Worm (Caenorhabditis elegans) whole organism, L4/young adult: ENCODE results near the gene zfp-2.

ENCODE experiments used
- W03F9.2 ChIP-seq: fragments of 150-350 bp; optimal IDR thresholded peaks from 2 replicates; lab custom pipeline; 2014; ENCODE audit warnings: missing biosample characterization, missing genetic modification characterization
- dao-5 ChIP-seq: sonication (generic microtip); optimal IDR thresholded peaks from 2 replicates; lab custom pipeline; 2016; ENCODE audit warnings: missing genotype, missing genetic modification characterization, moderate library complexity, missing compliant biosample characterization
- him-1 ChIP-seq: sonication (generic microtip); optimal IDR thresholded peaks from 2 replicates; lab custom pipeline; 2016; ENCODE audit warnings: missing genotype, missing genetic modification reagents, missing genetic modification characterization, missing compliant biosample characterization

- TF ChIP-seq him-1 (tag; lab: Kevin White, UChicago) (no peak), W03F9.2 (no peak), dao-5 (tag; lab: Kevin White, UChicago) (no peak)
Observed at ce11 chrII:9522986-9523385, 34.5 kb upstream of the zfp-2 start, which contains the start of gene AH6.17.
